Worm (Caenorhabditis elegans) whole organism, L2 larva: ENCODE data around the gene bus-8B.

ENCODE experiments used
- F13H6.1 ChIP-seq: sonication (generic microtip); optimal IDR thresholded peaks from 2 replicates; lab custom pipeline; 2016; ENCODE audit warnings: missing genetic modification characterization, missing compliant biosample characterization
- alr-1 ChIP-seq: fragments of 150-350 bp; optimal IDR thresholded peaks from 2 replicates; lab custom pipeline; 2014; ENCODE audit warnings: missing biosample characterization, missing genetic modification characterization
- sma-3 ChIP-seq: sonication (generic microtip); optimal IDR thresholded peaks from 2 replicates; lab custom pipeline; 2016; ENCODE audit warnings: missing genetic modification reagents, missing genetic modification characterization, missing compliant biosample characterization
- unc-39 ChIP-seq: fragments of 150-350 bp; optimal IDR thresholded peaks from 2 replicates; lab custom pipeline; 2014; ENCODE audit warnings: missing biosample characterization, missing genetic modification characterization
- unc-62 ChIP-seq: fragments of 150-350 bp; optimal IDR thresholded peaks from 2 replicates; lab custom pipeline; 2014; ENCODE audit warnings: missing biosample characterization, missing genetic modification reagents, missing genetic modification characterization
- ztf-11 ChIP-seq: sonication (generic microtip); optimal IDR thresholded peaks from 2 replicates; lab custom pipeline; 2017; ENCODE audit warnings: missing biosample characterization, missing genetic modification characterization

DNA sequence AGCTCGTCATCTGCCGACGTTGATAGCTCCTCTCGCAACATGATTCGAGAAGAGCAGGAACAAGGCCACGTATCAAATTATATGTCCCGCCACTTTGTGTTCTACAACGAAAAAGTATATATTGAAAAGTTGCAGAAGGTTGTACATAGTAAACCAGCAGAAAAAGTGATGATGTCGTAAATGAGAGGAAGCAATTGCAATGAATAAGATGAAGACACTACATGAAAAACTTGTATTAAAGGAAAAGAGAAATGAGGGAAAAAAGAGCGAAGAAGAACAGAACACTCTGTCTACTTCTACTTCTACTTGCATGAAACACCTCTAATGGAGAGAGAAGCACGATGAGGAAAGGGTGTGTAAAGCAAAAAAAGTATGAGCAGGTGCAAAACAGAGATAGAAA is 12.0 kb downstream of the bus-8B start, which contains the start of gene T23F2.2:
- TF ChIP-seq unc-62 (GFP tag; lab: Kevin White, UChicago): no peak
- TF ChIP-seq sma-3: no peak
- no peak for TF ChIP-seq ztf-11
- no peak for TF ChIP-seq unc-39 (tag; lab: Kevin White, UChicago)
- no peak for TF ChIP-seq alr-1 (tag; lab: Kevin White, UChicago)
- no peak for TF ChIP-seq F13H6.1 (tag; lab: Kevin White, UChicago)
